Fruit fly (Drosophila melanogaster): ENCODE results near the gene Acox3.

Acox3 gene

DNA sequence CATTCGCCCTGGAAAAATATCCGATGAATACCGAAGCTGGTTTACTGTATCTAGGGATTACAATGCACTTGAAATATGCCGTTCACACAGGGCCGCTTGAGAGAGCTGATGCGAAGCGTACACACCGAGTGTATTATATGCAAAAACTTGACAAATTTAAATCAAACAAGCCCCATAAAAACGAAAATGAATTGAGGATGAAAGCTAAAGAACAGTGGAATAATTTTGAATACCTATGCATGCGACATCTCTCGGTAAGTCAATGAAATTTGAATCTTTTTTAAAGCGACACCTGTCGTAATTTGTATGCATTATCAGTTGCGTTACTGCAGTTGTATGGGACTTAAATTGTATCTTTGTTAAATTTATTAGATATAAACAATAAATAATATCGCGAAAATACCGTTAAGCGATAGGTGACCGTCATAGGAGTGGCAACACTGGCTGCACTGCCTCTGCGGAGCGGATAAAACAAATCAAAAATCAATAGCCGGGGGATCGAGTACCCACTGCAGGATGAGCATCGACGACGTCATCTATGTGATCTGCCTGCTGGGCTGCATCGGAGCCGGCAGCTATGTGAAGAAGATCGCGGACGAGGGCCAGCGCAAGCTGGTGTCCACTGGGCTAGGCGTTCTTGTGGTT is 7.9 kb upstream of the Acox3 start, which contains the start of gene frj (continued):
- TF ChIP-seq CG3919 (GFP tag; optimal IDR thresholded peaks at IDR 0.05) (peak; percentile 53), CG10669 (GFP tag; optimal IDR thresholded peaks at IDR 0.05) (peak; percentile 36), fd85E (GFP tag; optimal IDR thresholded peaks at IDR 0.05) (no peak), Ets21C (GFP tag; optimal IDR thresholded peaks at IDR 0.05) (peak; percentile 63), CG4318 (GFP tag; optimal IDR thresholded peaks at IDR 0.05) (no peak), Hr4 (GFP tag; optimal IDR thresholded peaks at IDR 0.05) (peak; percentile 63), Eip93F (GFP tag; optimal IDR thresholded peaks at IDR 0.05) (no peak), fd59A (GFP tag; optimal IDR thresholded peaks at IDR 0.05) (no peak), esn (GFP tag; optimal IDR thresholded peaks at IDR 0.05) (peak; percentile 59), pdm3 (GFP tag; optimal IDR thresholded peaks at IDR 0.05) (peak; percentile 63), CG31627 (GFP tag; optimal IDR thresholded peaks at IDR 0.05) (peak; percentile 77), ss (GFP tag; optimal IDR thresholded peaks at IDR 0.05) (no peak), OdsH (GFP tag; optimal IDR thresholded peaks at IDR 0.05) (peak; percentile 66), CG10631 (GFP tag; optimal IDR thresholded peaks at IDR 0.05) (no peak), dsx (GFP tag; optimal IDR thresholded peaks at IDR 0.05; ENCODE audit: poor library complexity, severe bottlenecking) (peak; percentile 2)

DNA sequence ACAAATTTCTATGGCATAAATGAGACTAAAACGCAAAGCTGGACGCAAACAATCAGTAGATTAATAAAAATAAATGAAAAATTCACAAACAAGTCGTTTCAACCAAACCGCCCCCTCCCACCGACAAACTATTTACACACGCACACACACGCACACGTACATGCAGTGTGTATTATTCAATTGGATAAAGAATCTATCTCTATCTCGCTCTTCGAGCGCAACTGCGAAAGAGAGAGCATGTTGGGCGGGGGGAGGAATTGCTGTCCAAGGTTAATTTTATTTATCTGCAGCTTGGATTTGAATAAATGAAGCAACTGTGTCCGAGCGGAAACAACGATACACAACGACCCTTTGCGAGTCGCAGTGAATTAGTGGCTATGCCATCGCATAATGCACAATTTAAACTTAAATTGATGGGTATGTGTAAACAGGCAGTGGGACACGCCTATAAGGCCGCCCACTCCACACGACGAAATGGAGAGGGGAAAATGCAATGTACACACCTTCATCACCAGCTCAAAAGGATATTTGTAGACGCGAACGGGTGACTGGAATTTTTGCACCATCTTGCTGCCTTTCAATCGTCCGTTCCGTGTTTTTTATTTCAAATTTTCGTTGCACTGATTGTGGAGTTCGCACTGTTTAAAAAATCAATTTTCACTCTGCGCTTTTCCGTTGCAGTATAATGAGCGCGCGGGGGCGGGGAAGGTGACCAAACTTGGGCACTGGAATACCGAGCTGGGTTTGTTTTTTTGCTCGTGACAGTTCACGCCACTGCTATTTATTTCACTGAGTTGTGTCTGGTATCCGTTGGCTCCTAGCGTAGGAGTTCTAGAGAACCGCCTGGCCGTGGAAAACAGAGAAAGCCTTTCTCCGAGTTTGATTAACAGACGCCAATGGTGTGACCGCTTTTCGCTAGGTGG is 7.1 kb upstream of the Acox3 start, which contains the start of gene retm:
Gene retm, minus strand, starts transcription at position 898 of the 923 bp plus-strand sequence.
- TF ChIP-seq CG8119 (GFP tag; IDR thresholded peaks at IDR 0.05) (peak; percentile 20; the same call in 1 of the 3 replicates), Hr4 (GFP tag; optimal IDR thresholded peaks at IDR 0.05) (no peak), ss (GFP tag; optimal IDR thresholded peaks at IDR 0.05) (peak in 1 of 2 experiments; percentile 30), CG32006 (GFP tag; optimal IDR thresholded peaks at IDR 0.05) (no peak), fkh (GFP tag; optimal IDR thresholded peaks at IDR 0.05) (peak; percentile 92), CG3032 (tag; optimal IDR thresholded peaks at IDR 0.05) (peak; percentile 8), salr (GFP tag; optimal IDR thresholded peaks at IDR 0.05) (peak in 1 of 2 experiments; percentile 8), acj6 (GFP tag; optimal IDR thresholded peaks at IDR 0.05) (no peak), CG8319 (GFP tag; optimal IDR thresholded peaks at IDR 0.05) (peak; percentile 12), CG6854 (GFP tag; optimal IDR thresholded peaks at IDR 0.05) (peak; percentile 52), CG7368 (GFP tag; optimal IDR thresholded peaks at IDR 0.05) (peak; percentile 13), esn (GFP tag; optimal IDR thresholded peaks at IDR 0.05) (no peak), Sox102F (GFP tag; optimal IDR thresholded peaks at IDR 0.05) (no peak), Gug (GFP tag; IDR thresholded peaks at IDR 0.05) (no peak), vri (GFP tag; optimal IDR thresholded peaks at IDR 0.05) (peak; percentile 89), eg (GFP tag; IDR thresholded peaks at IDR 0.05) (no peak), CG3919 (GFP tag; optimal IDR thresholded peaks at IDR 0.05) (no peak), Eip75B (GFP tag; optimal IDR thresholded peaks at IDR 0.05) (no peak), lz (GFP tag; optimal IDR thresholded peaks at IDR 0.05) (no peak), CG10669 (GFP tag; optimal IDR thresholded peaks at IDR 0.05) (no peak), CG6163 (GFP tag; IDR thresholded peaks at IDR 0.05) (peak; percentile 11; the same call in 1 of the 3 replicates), svp (GFP tag) (peak; percentile 70), CG8632 (GFP tag; optimal IDR thresholded peaks at IDR 0.05) (no peak), achi (GFP tag; optimal IDR thresholded peaks at IDR 0.05) (no peak), fd85E (GFP tag; optimal IDR thresholded peaks at IDR 0.05) (no peak), CG1621 (tag; optimal IDR thresholded peaks at IDR 0.05) (no peak)

DNA sequence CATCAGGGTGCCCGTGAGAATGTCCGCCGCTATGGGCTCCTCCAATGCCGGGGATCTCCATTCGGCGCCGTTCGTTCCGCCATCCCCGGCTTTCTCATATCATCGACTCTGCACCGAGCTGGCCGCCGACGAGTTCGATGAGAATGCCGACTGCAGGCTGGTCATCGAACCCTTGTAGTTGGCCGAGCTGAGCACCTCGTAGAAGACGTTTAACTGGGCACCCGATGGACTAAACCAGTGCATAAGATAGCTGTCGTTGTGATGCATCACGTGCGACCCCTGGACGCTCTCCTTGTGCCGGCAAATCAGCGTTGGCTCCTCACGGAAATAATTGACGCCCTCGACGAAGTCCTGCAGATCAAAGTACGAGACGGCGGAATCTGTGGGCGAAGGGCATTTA is 1.6 kb upstream of the Acox3 start:
- TF ChIP-seq Smox (GFP tag; optimal IDR thresholded peaks at IDR 0.05), result no peak
- TF ChIP-seq ss (GFP tag; optimal IDR thresholded peaks at IDR 0.05), result peak in 1 of 2 experiments; percentile 9
